Worm (Caenorhabditis elegans) whole organism, L1 larva: ENCODE measurements around the gene ceh-60.

Source experiments
- Y116A8C.19 ChIP-seq: sonication (generic microtip); optimal IDR thresholded peaks from 2 replicates; lab custom pipeline; 2016; ENCODE audit warnings: missing compliant biosample characterization, missing genetic modification characterization, borderline replicate concordance
- ama-1 ChIP-seq: fragments of 150-350 bp; optimal IDR thresholded peaks from 2 replicates; lab custom pipeline; 2014
- blmp-1 ChIP-seq: fragments of 150-350 bp; optimal IDR thresholded peaks from 2 replicates; lab custom pipeline; 2014; ENCODE audit warnings: missing biosample characterization, missing genetic modification characterization
- ceh-63 ChIP-seq: fragments of 200-800 bp; sonication (Bioruptor generic); optimal IDR thresholded peaks from 2 replicates; lab custom pipeline; 2018; ENCODE audit warnings: mild to moderate bottlenecking, missing genetic modification characterization, missing compliant biosample characterization
- ceh-82 ChIP-seq, 3 experiments: fragments of 150-350 bp in 1 of 3; sonication (generic microtip) in 2 of 3; optimal IDR thresholded peaks; 2 replicates each; lab custom pipeline; 2014 to 2017; ENCODE audit warnings: missing biosample characterization in 3 of 3, missing genetic modification characterization in 3 of 3
- ceh-90 ChIP-seq: sonication (generic microtip); optimal IDR thresholded peaks from 2 replicates; lab custom pipeline; 2016; ENCODE audit warnings: missing genetic modification characterization, missing compliant biosample characterization
- ces-1 ChIP-seq: fragments of 150-350 bp; optimal IDR thresholded peaks from 2 replicates; lab custom pipeline; 2014; ENCODE audit warnings: missing biosample characterization, missing genetic modification reagents, missing genetic modification characterization
- dsc-1 ChIP-seq: sonication (generic microtip); optimal IDR thresholded peaks from 2 replicates; lab custom pipeline; 2016; ENCODE audit warnings: mild to moderate bottlenecking, missing genetic modification characterization, missing compliant biosample characterization
- efl-1 ChIP-seq, 4 experiments: fragments of 150-350 bp; optimal IDR thresholded peaks in 3 of 4; peaks in 1 of 4; 1 replicate in 1 of 4; 2 replicates in 3 of 4; lab custom pipeline; 2014; ENCODE audit warnings: missing biosample characterization in 2 of 4, missing genetic modification characterization in 2 of 4, missing genetic modification reagents in 2 of 4
- egl-27 ChIP-seq, 2 experiments: fragments of 150-350 bp in 1 of 2; sonication (generic microtip); optimal IDR thresholded peaks; 3 replicates each; lab custom pipeline; 2017 to 2018; ENCODE audit warnings: missing biosample characterization in 2 of 2, missing genetic modification characterization in 2 of 2, missing genetic modification reagents in 2 of 2
- elt-2 ChIP-seq: sonication (generic microtip); optimal IDR thresholded peaks from 2 replicates; lab custom pipeline; 2016; ENCODE audit warnings: missing genetic modification characterization, mild to moderate bottlenecking, inconsistent platforms, missing compliant biosample characterization, missing genetic modification reagents
- elt-3 ChIP-seq, 6 experiments: fragments of 150-350 bp in 1 of 6; sonication (generic microtip); optimal IDR thresholded peaks; 2 replicates each; lab custom pipeline; 2017 to 2018; ENCODE audit warnings: missing biosample characterization in 6 of 6, missing genetic modification characterization in 6 of 6, inconsistent platforms in 1 of 6
- ets-5 ChIP-seq: fragments of 200-800 bp; sonication (Bioruptor generic); IDR thresholded peaks from 2 replicates; pipeline ENCODE4 v1.3.6; 2022; ENCODE audit warnings: missing genetic modification characterization, missing compliant biosample characterization
- fkh-8 ChIP-seq: sonication (generic microtip); optimal IDR thresholded peaks from 2 replicates; lab custom pipeline; 2016; ENCODE audit warnings: mild to moderate bottlenecking, missing genetic modification characterization, missing compliant biosample characterization
- hlh-4 ChIP-seq: sonication (generic microtip); optimal IDR thresholded peaks from 2 replicates; lab custom pipeline; 2016; ENCODE audit warnings: mild to moderate bottlenecking, missing genetic modification characterization, missing compliant biosample characterization
- isw-1 ChIP-seq: fragments of 200-800 bp; sonication (Bioruptor generic); IDR thresholded peaks from 2 replicates; pipeline ENCODE4 v1.3.6; 2022; ENCODE audit warnings: missing genetic modification characterization, missing compliant biosample characterization
- lin-14 ChIP-seq: fragments of 200-800 bp; sonication (Bioruptor generic); optimal IDR thresholded peaks from 2 replicates; lab custom pipeline; 2018; ENCODE audit warnings: mild to moderate bottlenecking, missing genetic modification characterization, moderate library complexity, missing compliant biosample characterization
- lir-3 ChIP-seq: sonication (generic microtip); optimal IDR thresholded peaks from 2 replicates; lab custom pipeline; 2016; ENCODE audit warnings: mild to moderate bottlenecking, missing genetic modification characterization, moderate library complexity, missing compliant biosample characterization; ENCODE audit not compliant: poor library complexity
- mab-9 ChIP-seq: fragments of 200-800 bp; sonication (Bioruptor generic); IDR thresholded peaks from 2 replicates; pipeline ENCODE4 v1.3.6; 2022; ENCODE audit warnings: missing genetic modification reagents, missing genetic modification characterization, missing compliant biosample characterization
- mdl-1 ChIP-seq, 2 experiments: fragments of 150-350 bp; optimal IDR thresholded peaks; 2 replicates each; lab custom pipeline; 2014 to 2017; ENCODE audit warnings: missing biosample characterization in 2 of 2, missing genetic modification characterization in 2 of 2, inconsistent platforms in 1 of 2
- nhr-12 ChIP-seq: sonication (generic microtip); optimal IDR thresholded peaks from 2 replicates; lab custom pipeline; 2017; ENCODE audit warnings: missing biosample characterization, missing genetic modification characterization
- nhr-19 ChIP-seq: fragments of 200-800 bp; sonication (Bioruptor generic); conservative IDR thresholded peaks from 2 replicates; pipeline ENCODE4 v1.3.6; 2022; ENCODE audit warnings: missing genetic modification characterization, missing compliant biosample characterization
- nhr-237 ChIP-seq: fragments of 150-350 bp; optimal IDR thresholded peaks from 2 replicates; lab custom pipeline; 2014; ENCODE audit warnings: missing biosample characterization, missing genetic modification characterization
- nhr-28 ChIP-seq: fragments of 150-350 bp; optimal IDR thresholded peaks from 2 replicates; lab custom pipeline; 2014; ENCODE audit warnings: missing biosample characterization, missing genetic modification characterization
- nhr-47 ChIP-seq: sonication (generic microtip); optimal IDR thresholded peaks from 2 replicates; lab custom pipeline; 2016; ENCODE audit warnings: mild to moderate bottlenecking, missing genetic modification characterization, moderate library complexity, missing compliant biosample characterization
- nhr-71 ChIP-seq: sonication (generic microtip); optimal IDR thresholded peaks from 2 replicates; lab custom pipeline; 2016; ENCODE audit warnings: mild to moderate bottlenecking, missing genetic modification characterization, moderate library complexity, missing compliant biosample characterization
- nhr-77 ChIP-seq: fragments of 150-350 bp; optimal IDR thresholded peaks from 2 replicates; lab custom pipeline; 2014; ENCODE audit warnings: missing biosample characterization, missing genetic modification characterization
- nhr-84 ChIP-seq: sonication (generic microtip); optimal IDR thresholded peaks from 2 replicates; lab custom pipeline; 2017; ENCODE audit warnings: missing biosample characterization, missing genetic modification characterization
- nhr-85 ChIP-seq: sonication (generic microtip); peaks from one replicate; lab custom pipeline; 2016; ENCODE audit warnings: missing genetic modification characterization, inconsistent platforms, missing compliant biosample characterization
- nhr-90 ChIP-seq: sonication (generic microtip); optimal IDR thresholded peaks from 2 replicates; lab custom pipeline; 2016; ENCODE audit warnings: mild to moderate bottlenecking, missing genetic modification characterization, missing compliant biosample characterization; ENCODE audit not compliant: poor library complexity
- pqm-1 ChIP-seq: sonication (generic microtip); optimal IDR thresholded peaks from 3 replicates; lab custom pipeline; 2017; ENCODE audit warnings: missing biosample characterization, missing genetic modification characterization
- skn-1 ChIP-seq: fragments of 150-350 bp; optimal IDR thresholded peaks from 2 replicates; lab custom pipeline; 2014; ENCODE audit warnings: missing biosample characterization, missing genetic modification characterization
- snpc-4 ChIP-seq: fragments of 150-350 bp; optimal IDR thresholded peaks from 2 replicates; lab custom pipeline; 2014; ENCODE audit warnings: missing biosample characterization, missing genetic modification characterization
- snu-23 ChIP-seq: sonication (generic microtip); optimal IDR thresholded peaks from 2 replicates; lab custom pipeline; 2016; ENCODE audit warnings: missing genetic modification characterization, missing compliant biosample characterization
- sox-4 ChIP-seq: sonication (generic microtip); optimal IDR thresholded peaks from 2 replicates; lab custom pipeline; 2016; ENCODE audit warnings: missing genetic modification characterization, missing compliant biosample characterization
- sptf-1 ChIP-seq: fragments of 150-350 bp; optimal IDR thresholded peaks from 2 replicates; lab custom pipeline; 2014; ENCODE audit warnings: missing biosample characterization, missing genetic modification characterization
- tlp-1 ChIP-seq: fragments of 150-350 bp; optimal IDR thresholded peaks from 2 replicates; lab custom pipeline; 2014; ENCODE audit warnings: missing biosample characterization, missing genetic modification characterization
- unc-86 ChIP-seq: sonication (generic microtip); optimal IDR thresholded peaks from 2 replicates; lab custom pipeline; 2016; ENCODE audit warnings: missing genetic modification characterization, missing compliant biosample characterization
- vab-15 ChIP-seq: sonication (generic microtip); optimal IDR thresholded peaks from 2 replicates; lab custom pipeline; 2017; ENCODE audit warnings: missing genotype, mild to moderate bottlenecking, missing genetic modification characterization, missing compliant biosample characterization
- xbp-1 ChIP-seq: sonication (generic microtip); optimal IDR thresholded peaks from 2 replicates; lab custom pipeline; 2016; ENCODE audit warnings: missing genetic modification characterization, missing compliant biosample characterization
- zag-1 ChIP-seq: fragments of 150-350 bp; optimal IDR thresholded peaks from 2 replicates; lab custom pipeline; 2014; ENCODE audit warnings: missing biosample characterization, missing genetic modification characterization
- zip-4 ChIP-seq: fragments of 200-800 bp; sonication (Bioruptor generic); optimal IDR thresholded peaks from 2 replicates; lab custom pipeline; 2018; ENCODE audit warnings: mild to moderate bottlenecking, missing genetic modification characterization, moderate library complexity, missing compliant biosample characterization
- ztf-11 ChIP-seq, 2 experiments: sonication (generic microtip); optimal IDR thresholded peaks; 2 replicates each; lab custom pipeline; 2016 to 2017; ENCODE audit warnings: missing genetic modification characterization in 2 of 2, missing biosample characterization in 1 of 2, missing compliant biosample characterization in 1 of 2
- ztf-4 ChIP-seq: fragments of 150-350 bp; optimal IDR thresholded peaks from 2 replicates; lab custom pipeline; 2014; ENCODE audit warnings: missing biosample characterization, missing genetic modification characterization

ceh-60 gene

DNA sequence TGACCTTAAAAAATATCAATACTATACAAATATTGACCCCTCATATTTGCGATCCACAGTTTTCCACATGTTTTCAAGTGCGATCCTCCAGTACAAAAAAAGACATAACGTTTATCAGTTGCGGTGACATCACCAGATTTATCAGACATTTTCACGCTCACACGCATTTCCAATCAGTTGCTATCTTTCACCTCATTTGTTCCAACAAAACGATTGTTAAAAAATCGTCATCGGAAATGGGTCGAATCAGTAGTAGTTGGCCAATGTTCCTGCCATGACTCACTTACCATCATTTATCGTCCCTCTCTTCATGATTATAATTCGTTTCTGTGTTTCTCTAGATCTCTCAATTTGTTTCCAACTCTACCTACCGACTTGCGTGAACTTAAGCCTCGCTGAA lies 21.7 kb upstream of the ceh-60 start (continued):
- TF ChIP-seq isw-1 (GFP tag; lab: Robert Waterston, UW), result no peak
- no peak for TF ChIP-seq lir-3
- no peak for TF ChIP-seq zag-1 (tag; lab: Kevin White, UChicago)
- no peak for TF ChIP-seq ets-5 (GFP tag; lab: Robert Waterston, UW)
- TF ChIP-seq nhr-28 (tag; lab: Kevin White, UChicago), result no peak
- TF ChIP-seq elt-2, result peak; percentile 60

DNA sequence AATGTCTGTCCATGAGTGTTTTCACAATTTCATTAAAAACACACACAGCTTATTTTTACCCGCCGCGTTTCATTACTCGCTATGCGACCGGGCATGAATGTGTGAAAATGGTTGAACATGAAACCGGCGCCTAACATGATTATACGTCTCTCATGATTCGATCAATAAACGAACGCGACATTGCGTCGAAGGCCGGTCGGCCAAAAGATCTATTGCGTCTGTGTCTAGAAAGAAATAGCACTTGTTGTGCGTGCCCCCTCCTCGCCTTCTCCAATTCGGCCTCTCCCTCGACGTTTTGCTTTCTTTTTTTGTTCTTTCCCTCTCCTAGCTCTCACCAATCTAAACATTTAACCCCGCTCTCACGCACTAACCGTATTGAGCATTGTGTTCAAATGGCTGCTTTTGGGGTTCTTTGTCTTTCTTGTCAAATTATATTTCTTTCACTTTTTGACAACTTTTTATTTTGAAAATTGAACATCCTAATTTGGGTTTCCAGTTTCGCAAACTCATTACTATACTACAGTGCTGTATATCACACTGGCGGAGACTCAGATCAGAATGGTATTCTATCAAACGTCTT lies 21.2 kb upstream of the ceh-60 start:
- TF ChIP-seq nhr-90 (tag; lab: Kevin White, UChicago) (no peak), Y116A8C.19 (tag; lab: Kevin White, UChicago) (no peak), efl-1 (optimal IDR thresholded peaks at IDR 0.05; lab: Kevin White, UChicago) (no peak), efl-1 (GFP tag; optimal IDR thresholded peaks at IDR 0.05 in 1 of 2; lab: Kevin White, UChicago) (peak in 1 of 2 experiments; percentile 77), ceh-82 (tag; optimal IDR thresholded peaks at IDR 0.05; lab: Kevin White, UChicago) (no peak), sox-4 (no peak), snu-23 (GFP tag; lab: Kevin White, UChicago) (peak; percentile 46), nhr-47 (tag; lab: Kevin White, UChicago) (peak; percentile 8), ceh-90 (no peak), nhr-71 (tag; lab: Kevin White, UChicago) (peak; percentile 9), xbp-1 (tag; lab: Kevin White, UChicago) (peak; percentile 10), lin-14 (GFP tag; lab: Kevin White, UChicago) (peak; percentile 65), blmp-1 (peak; percentile 50), nhr-85 (tag; lab: Kevin White, UChicago) (peak; percentile 10), vab-15 (tag; lab: Kevin White, UChicago) (no peak), mab-9 (GFP tag; lab: Robert Waterston, UW) (no peak), elt-3 (tag; optimal IDR thresholded peaks at IDR 0.05; lab: Kevin White, UChicago) (no peak)

DNA sequence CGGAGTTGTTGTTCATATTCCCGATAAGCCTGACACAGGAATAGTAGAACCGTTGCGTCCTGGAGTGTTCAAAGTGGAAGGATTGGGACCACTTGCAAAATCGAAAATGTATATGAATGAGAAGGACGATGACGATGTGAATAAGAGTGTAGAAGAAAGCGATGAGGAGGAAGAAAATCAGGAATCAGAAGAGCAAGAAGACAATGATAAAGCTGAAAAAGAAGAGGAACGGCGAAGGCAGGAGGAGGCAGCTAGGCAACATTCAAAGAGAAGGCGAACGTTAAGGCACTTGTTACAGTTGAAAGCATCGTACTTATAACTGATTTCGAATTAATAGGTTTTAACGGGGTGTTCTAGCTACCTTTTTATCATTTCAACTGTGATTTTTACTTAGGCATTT lies 13.7 kb upstream of the ceh-60 start:
- TF ChIP-seq sptf-1 (tag; lab: Kevin White, UChicago) (no peak), ceh-63 (GFP tag; lab: Kevin White, UChicago) (no peak), nhr-71 (tag; lab: Kevin White, UChicago) (no peak), ceh-90 (no peak), ztf-11 (tag; optimal IDR thresholded peaks at IDR 0.05; lab: Kevin White, UChicago) (no peak), tlp-1 (tag; lab: Kevin White, UChicago) (no peak), lin-14 (GFP tag; lab: Kevin White, UChicago) (no peak), nhr-19 (GFP tag; lab: Robert Waterston, UW) (no peak), fkh-8 (tag; lab: Kevin White, UChicago) (no peak), snpc-4 (tag; lab: Kevin White, UChicago) (no peak), ces-1 (GFP tag; lab: Kevin White, UChicago) (no peak), ama-1 (lab: Kevin White, UChicago) (no peak), unc-86 (tag; lab: Kevin White, UChicago) (no peak), Y116A8C.19 (tag; lab: Kevin White, UChicago) (no peak), skn-1 (tag; lab: Kevin White, UChicago) (no peak), hlh-4 (no peak), nhr-77 (tag; lab: Kevin White, UChicago) (no peak)

DNA sequence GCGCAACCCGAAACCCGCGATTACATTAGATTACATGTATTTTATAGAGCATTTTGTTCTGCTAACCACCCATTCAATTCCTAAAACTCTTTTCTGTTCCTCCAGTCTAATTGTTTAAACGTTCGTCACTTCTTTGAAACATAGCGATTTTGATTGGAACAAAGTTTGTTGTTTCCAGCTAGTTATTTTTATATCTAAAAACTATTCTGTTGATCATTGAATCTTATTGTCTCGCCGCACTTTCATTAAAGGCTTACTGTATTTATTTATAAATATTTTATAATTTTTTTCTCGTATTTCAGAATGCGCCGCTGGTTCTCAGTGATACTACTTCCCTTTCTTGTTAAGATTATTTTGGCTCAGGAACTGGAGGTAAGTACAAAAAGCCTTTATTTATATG lies 12.7 kb upstream of the ceh-60 start, which contains the start of gene T14E8.2:
TSS of gene T14E8.2 (plus strand) at position 301 of the 400 bp plus-strand sequence.
- TF ChIP-seq xbp-1 (tag; lab: Kevin White, UChicago) (no peak), zip-4 (GFP tag; lab: Kevin White, UChicago) (no peak), mdl-1 (tag; optimal IDR thresholded peaks at IDR 0.05; lab: Kevin White, UChicago) (no peak), efl-1 (optimal IDR thresholded peaks at IDR 0.05; lab: Kevin White, UChicago) (no peak), efl-1 (GFP tag; optimal IDR thresholded peaks at IDR 0.05 in 1 of 2; lab: Kevin White, UChicago) (no peak), nhr-84 (tag; lab: Kevin White, UChicago) (no peak), ztf-4 (tag; lab: Kevin White, UChicago) (no peak), ztf-11 (tag; optimal IDR thresholded peaks at IDR 0.05; lab: Kevin White, UChicago) (no peak), mab-9 (GFP tag; lab: Robert Waterston, UW) (no peak), egl-27 (tag; optimal IDR thresholded peaks at IDR 0.05; lab: Kevin White, UChicago) (no peak), nhr-85 (tag; lab: Kevin White, UChicago) (no peak), pqm-1 (tag; lab: Kevin White, UChicago) (no peak), nhr-77 (tag; lab: Kevin White, UChicago) (no peak), ceh-63 (GFP tag; lab: Kevin White, UChicago) (no peak), nhr-237 (tag; lab: Kevin White, UChicago) (no peak), dsc-1 (tag; lab: Kevin White, UChicago) (no peak), nhr-12 (tag; lab: Kevin White, UChicago) (no peak), blmp-1 (no peak), elt-2 (no peak)
